Worm (Caenorhabditis elegans) whole organism, late embryonic: ENCODE data around the gene W02D7.12.

Source experiments
- T23F11.4 ChIP-seq: fragments of 200-800 bp; sonication (Bioruptor generic); optimal IDR thresholded peaks from 2 replicates; lab custom pipeline; 2018; ENCODE audit warnings: mild to moderate bottlenecking, missing genetic modification characterization, missing compliant biosample characterization
- Y22D7AL.16 ChIP-seq: sonication (generic microtip); optimal IDR thresholded peaks from 2 replicates; lab custom pipeline; 2016; ENCODE audit warnings: missing genetic modification characterization, missing compliant biosample characterization
- ama-1 ChIP-seq: fragments of 150-350 bp; optimal IDR thresholded peaks from 2 replicates; lab custom pipeline; 2014
- elt-2 ChIP-seq: sonication (generic microtip); optimal IDR thresholded peaks from 2 replicates; lab custom pipeline; 2016; ENCODE audit warnings: missing genetic modification reagents, missing genetic modification characterization, missing compliant biosample characterization
- ets-4 ChIP-seq: sonication (generic microtip); optimal IDR thresholded peaks from 2 replicates; lab custom pipeline; 2016; ENCODE audit warnings: missing genetic modification characterization, missing compliant biosample characterization
- fkh-10 ChIP-seq: fragments of 150-350 bp; optimal IDR thresholded peaks from 2 replicates; lab custom pipeline; 2014; ENCODE audit warnings: missing biosample characterization, missing genetic modification reagents, missing genetic modification characterization
- lin-11 ChIP-seq: fragments of 200-800 bp; sonication (Bioruptor generic); optimal IDR thresholded peaks from 2 replicates; lab custom pipeline; 2018; ENCODE audit warnings: mild to moderate bottlenecking, missing genetic modification characterization, missing compliant biosample characterization
- nhr-11 ChIP-seq: fragments of 150-350 bp; optimal IDR thresholded peaks from 2 replicates; lab custom pipeline; 2014; ENCODE audit warnings: missing biosample characterization, missing genetic modification characterization
- sox-4 ChIP-seq: sonication (generic microtip); optimal IDR thresholded peaks from 2 replicates; lab custom pipeline; 2017; ENCODE audit warnings: mild to moderate bottlenecking, missing genetic modification characterization, inconsistent platforms, missing compliant biosample characterization
- tbx-2 ChIP-seq: sonication (generic microtip); optimal IDR thresholded peaks from 2 replicates; lab custom pipeline; 2016; ENCODE audit warnings: missing genetic modification characterization, missing compliant biosample characterization
- tbx-7 ChIP-seq: sonication (generic microtip); optimal IDR thresholded peaks from 2 replicates; lab custom pipeline; 2016; ENCODE audit warnings: missing genotype, missing genetic modification characterization, missing compliant biosample characterization
- unc-86 ChIP-seq: sonication (generic microtip); optimal IDR thresholded peaks from 2 replicates; lab custom pipeline; 2016; ENCODE audit warnings: missing genetic modification characterization, missing compliant biosample characterization

DNA sequence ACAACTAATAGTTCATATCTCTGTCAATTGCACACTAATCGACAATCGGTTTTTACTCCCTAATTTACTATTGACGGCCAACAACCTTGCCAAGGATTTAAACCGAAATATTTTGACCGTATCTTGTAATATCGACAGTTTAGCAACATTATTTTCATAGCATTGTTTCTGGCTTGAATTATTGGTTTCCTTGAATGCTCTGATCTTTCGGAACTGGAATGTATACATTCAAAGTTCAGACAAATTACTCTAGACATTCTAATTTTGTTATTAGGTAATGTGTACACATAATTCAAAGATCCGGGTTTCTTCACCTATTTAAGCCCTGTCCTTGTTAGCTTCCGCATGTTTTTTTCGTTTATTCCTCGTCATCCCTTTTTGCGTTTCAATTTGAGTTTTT is 47.4 kb upstream of the W02D7.12 start, which contains the start of gene C16D9.9:
- TF ChIP-seq tbx-7 (tag; lab: Kevin White, UChicago) (no peak), T23F11.4 (GFP tag; lab: Kevin White, UChicago) (no peak), fkh-10 (GFP tag; lab: Kevin White, UChicago) (no peak), sox-4 (no peak), ama-1 (no peak), elt-2 (tag; lab: Kevin White, UChicago) (no peak), tbx-2 (tag; lab: Kevin White, UChicago) (no peak), ets-4 (tag; lab: Kevin White, UChicago) (no peak), nhr-11 (tag; lab: Kevin White, UChicago) (no peak), Y22D7AL.16 (no peak), lin-11 (tag; lab: Kevin White, UChicago) (no peak), unc-86 (tag; lab: Kevin White, UChicago) (no peak)
